Worm (Caenorhabditis elegans): Measurements from ENCODE around the gene clec-123.
"Not testable (repeated sequence)": the region's sequence is repeated elsewhere in the genome, so short reads cannot be mapped to it uniquely, and the experiment has no call there.

ce11 chrII:3144552-3144951 lies 30.5 kb downstream of the clec-123 start, which contains the start of gene sri-43:
- TF ChIP-seq nhr-111 (GFP tag; optimal IDR thresholded peaks at IDR 0.05); hlh-30 (tag; optimal IDR thresholded peaks at IDR 0.05; ENCODE audit: insufficient read depth); jun-1 (tag; optimal IDR thresholded peaks at IDR 0.05): not testable (repeated sequence)
